Worm (Caenorhabditis elegans): Measurements from ENCODE around the gene C29F9.12.
"Not testable (repeated sequence)": the region's sequence is repeated elsewhere in the genome, so short reads cannot be mapped to it uniquely, and the experiment has no call there.

The C29F9.12 gene

ce11 chrIII:121983-122449 is at the start of gene C29F9.12:
Gene C29F9.12, minus strand, starts transcription at chrIII:122033.
- TF ChIP-seq ref-1 (GFP tag; conservative IDR thresholded peaks at IDR 0.05); cog-1 (tag; optimal IDR thresholded peaks at IDR 0.05); med-1 (GFP tag; optimal IDR thresholded peaks at IDR 0.05; ENCODE audit: insufficient read depth): not testable (repeated sequence)

DNA sequence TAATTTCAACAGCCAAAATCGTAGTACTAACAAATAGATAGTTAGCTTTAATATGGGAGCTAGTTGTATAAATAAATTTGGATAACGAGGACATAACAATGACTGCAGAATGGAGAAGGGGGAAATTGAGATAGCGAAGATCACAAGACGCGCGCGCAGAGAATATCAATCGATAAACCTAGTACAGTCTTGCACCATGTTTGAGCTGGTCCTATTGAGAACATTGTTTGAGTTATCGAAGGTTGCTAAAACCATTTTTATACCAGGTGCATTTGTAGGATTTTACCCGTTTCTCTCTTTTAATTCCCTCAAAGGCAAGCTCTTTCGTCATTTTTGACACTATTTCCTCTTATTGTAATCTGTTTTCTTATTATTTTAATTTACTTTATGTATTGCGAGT is 49.8 kb upstream of the C29F9.12 start, which contains the start of the genes F40G9.9 and F40G9.12:
Gene F40G9.9, minus strand, starts transcription at position 101 of the 400 bp plus-strand sequence.
Gene F40G9.12, plus strand, starts transcription at position 231 of the 400 bp plus-strand sequence.
- TF ChIP-seq med-1 (GFP tag; optimal IDR thresholded peaks at IDR 0.05; ENCODE audit: insufficient read depth), result no peak
- TF ChIP-seq tab-1 (GFP tag; IDR thresholded peaks at IDR 0.05), result no peak
- no peak for TF ChIP-seq ztf-23 (GFP tag; IDR thresholded peaks at IDR 0.05)
- no peak for TF ChIP-seq T22C8.4 (GFP tag; IDR thresholded peaks at IDR 0.05)
- no peak for TF ChIP-seq cog-1 (tag; optimal IDR thresholded peaks at IDR 0.05)
- no peak for TF ChIP-seq ref-1 (GFP tag; conservative IDR thresholded peaks at IDR 0.05)
- TF ChIP-seq flt-1 (GFP tag; IDR thresholded peaks at IDR 0.05), result no peak

DNA sequence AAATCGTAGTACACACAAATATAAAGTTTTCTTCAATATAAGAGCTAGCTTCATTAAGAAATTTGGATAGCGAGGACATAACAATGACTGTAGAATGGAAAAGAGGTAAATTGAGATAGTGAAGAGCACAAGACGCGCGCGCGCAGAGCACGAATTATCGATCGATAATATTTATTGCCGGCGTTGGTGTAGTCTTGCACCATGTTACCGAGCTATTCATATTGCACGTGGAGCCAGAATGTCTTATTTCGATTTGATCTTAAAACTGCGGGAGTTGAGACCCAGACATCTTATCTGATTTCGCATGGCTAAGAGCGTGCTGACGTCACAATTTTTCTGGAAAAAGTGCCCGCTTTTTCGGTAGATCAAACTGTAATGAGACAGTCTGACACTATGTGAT is 47.6 kb upstream of the C29F9.12 start, which contains the start of gene F40G9.18:
Gene F40G9.18, minus strand, starts transcription at position 101 of the 400 bp plus-strand sequence.
- TF ChIP-seq ref-1 (GFP tag; conservative IDR thresholded peaks at IDR 0.05) (no peak), med-1 (GFP tag; optimal IDR thresholded peaks at IDR 0.05; ENCODE audit: insufficient read depth) (no peak), flt-1 (GFP tag; IDR thresholded peaks at IDR 0.05) (no peak), ztf-23 (GFP tag; IDR thresholded peaks at IDR 0.05) (no peak), T22C8.4 (GFP tag; IDR thresholded peaks at IDR 0.05) (no peak), tab-1 (GFP tag; IDR thresholded peaks at IDR 0.05) (no peak), ztf-29 (GFP tag; IDR thresholded peaks at IDR 0.05) (no peak), cog-1 (tag; optimal IDR thresholded peaks at IDR 0.05) (no peak), klf-2 (GFP tag; conservative IDR thresholded peaks at IDR 0.05) (no peak)

DNA sequence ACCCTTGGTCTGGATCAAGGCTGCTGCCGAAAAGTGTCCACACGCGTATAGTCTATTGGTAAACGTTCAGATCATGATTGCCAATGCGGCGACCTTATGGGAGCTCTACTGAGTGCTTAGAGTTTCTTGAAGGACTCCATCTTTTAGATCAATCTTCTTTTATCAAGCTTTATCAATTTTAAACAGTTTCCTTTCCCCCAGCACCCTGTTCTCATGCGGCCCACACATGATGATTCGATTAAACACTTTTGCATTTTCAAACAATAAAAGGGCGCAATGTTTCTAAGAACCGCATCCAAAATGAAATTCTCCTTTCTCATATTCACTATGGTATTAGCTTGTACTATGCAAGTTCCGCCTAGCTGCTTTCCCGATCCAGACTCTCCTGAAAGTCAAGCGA is 43.6 kb upstream of the C29F9.12 start, which contains the start of gene F40G9.7:
Gene F40G9.7, plus strand, starts transcription at position 301 of the 400 bp plus-strand sequence.
- no peak for TF ChIP-seq ref-1 (GFP tag; conservative IDR thresholded peaks at IDR 0.05)
- no peak for TF ChIP-seq cog-1 (tag; optimal IDR thresholded peaks at IDR 0.05)
- TF ChIP-seq T22C8.4 (GFP tag; IDR thresholded peaks at IDR 0.05), result no peak
- no peak for TF ChIP-seq flt-1 (GFP tag; IDR thresholded peaks at IDR 0.05)
- TF ChIP-seq med-1 (GFP tag; optimal IDR thresholded peaks at IDR 0.05; ENCODE audit: insufficient read depth), result no peak
- TF ChIP-seq ztf-23 (GFP tag; IDR thresholded peaks at IDR 0.05), result no peak
- TF ChIP-seq tab-1 (GFP tag; IDR thresholded peaks at IDR 0.05), result no peak
- no peak for TF ChIP-seq klf-2 (GFP tag; conservative IDR thresholded peaks at IDR 0.05)
- TF ChIP-seq ztf-29 (GFP tag; IDR thresholded peaks at IDR 0.05), result no peak

DNA sequence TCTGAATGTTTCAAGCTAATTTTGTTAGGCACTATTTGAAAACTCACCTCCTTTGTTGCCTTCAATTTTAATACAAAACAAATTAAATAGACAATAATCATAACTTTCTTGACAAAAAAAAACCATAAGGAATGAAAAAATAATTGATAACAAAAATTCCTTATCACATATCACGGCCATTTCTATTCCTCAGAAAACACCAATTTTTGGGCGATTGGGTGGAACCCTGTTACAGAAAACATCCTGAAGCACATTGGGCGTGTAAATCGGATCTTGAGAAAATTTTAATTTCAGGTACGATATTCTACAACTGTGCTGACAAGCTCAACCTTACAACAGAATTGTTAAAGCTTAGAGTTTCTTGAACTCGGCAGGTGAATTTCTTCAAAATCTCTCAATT is 42.9 kb upstream of the C29F9.12 start, which contains the start of gene F40G9.8:
Gene F40G9.8, minus strand, starts transcription at position 101 of the 400 bp plus-strand sequence.
- TF ChIP-seq cog-1 (tag; optimal IDR thresholded peaks at IDR 0.05) (no peak), tab-1 (GFP tag; IDR thresholded peaks at IDR 0.05) (no peak), ztf-23 (GFP tag; IDR thresholded peaks at IDR 0.05) (no peak), med-1 (GFP tag; optimal IDR thresholded peaks at IDR 0.05; ENCODE audit: insufficient read depth) (no peak), flt-1 (GFP tag; IDR thresholded peaks at IDR 0.05) (no peak), ref-1 (GFP tag; conservative IDR thresholded peaks at IDR 0.05) (no peak), klf-2 (GFP tag; conservative IDR thresholded peaks at IDR 0.05) (no peak)

DNA sequence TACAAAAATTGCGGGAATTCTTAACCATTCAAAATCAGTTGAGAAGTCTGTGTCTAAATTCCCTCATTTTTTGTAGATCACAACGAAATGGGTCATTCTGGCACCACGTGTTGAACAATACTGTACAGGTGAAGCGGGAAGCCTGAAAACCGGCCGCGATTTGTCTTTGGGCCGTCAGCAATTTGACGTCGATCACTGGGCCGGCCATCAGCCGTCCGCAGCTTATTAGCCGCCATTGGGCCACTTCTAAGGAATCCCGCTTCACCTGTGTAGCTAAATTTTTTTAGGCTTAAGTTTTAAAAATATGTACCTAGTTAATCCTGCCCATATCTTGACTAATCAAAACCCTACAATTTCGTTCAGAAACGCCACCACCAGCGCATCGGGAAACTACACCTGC is 37.8 kb upstream of the C29F9.12 start:
- no peak for TF ChIP-seq T22C8.4 (GFP tag; IDR thresholded peaks at IDR 0.05)
- TF ChIP-seq tab-1 (GFP tag; IDR thresholded peaks at IDR 0.05), result no peak
- no peak for TF ChIP-seq klf-2 (GFP tag; conservative IDR thresholded peaks at IDR 0.05)
- no peak for TF ChIP-seq cog-1 (tag; optimal IDR thresholded peaks at IDR 0.05)
- no peak for TF ChIP-seq ztf-29 (GFP tag; IDR thresholded peaks at IDR 0.05)
- TF ChIP-seq ref-1 (GFP tag; conservative IDR thresholded peaks at IDR 0.05), result no peak
- TF ChIP-seq med-1 (GFP tag; optimal IDR thresholded peaks at IDR 0.05; ENCODE audit: insufficient read depth), result no peak
- no peak for TF ChIP-seq flt-1 (GFP tag; IDR thresholded peaks at IDR 0.05)

DNA sequence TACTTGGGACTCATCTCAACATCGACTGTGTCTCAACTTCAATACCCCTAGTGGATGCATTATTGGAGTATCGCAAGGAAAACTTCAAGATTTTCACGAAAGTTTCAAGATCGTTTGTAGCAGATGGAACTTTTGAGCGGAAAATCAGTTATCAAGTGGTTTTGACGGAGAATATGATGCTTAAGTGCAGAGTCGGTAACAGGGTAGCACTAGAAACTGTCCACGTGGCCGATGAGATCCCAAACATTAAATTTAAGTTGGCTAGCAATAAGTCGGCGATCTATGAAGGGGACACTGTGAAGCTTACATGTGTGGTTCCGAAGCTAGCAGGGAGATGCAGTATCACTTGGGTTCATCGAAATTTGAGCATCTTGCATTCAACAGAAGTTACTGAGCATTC is 37.3 kb upstream of the C29F9.12 start:
- no peak for TF ChIP-seq ztf-23 (GFP tag; IDR thresholded peaks at IDR 0.05)
- TF ChIP-seq klf-2 (GFP tag; conservative IDR thresholded peaks at IDR 0.05), result no peak
- TF ChIP-seq med-1 (GFP tag; optimal IDR thresholded peaks at IDR 0.05; ENCODE audit: insufficient read depth), result no peak
- no peak for TF ChIP-seq T22C8.4 (GFP tag; IDR thresholded peaks at IDR 0.05)
- TF ChIP-seq tab-1 (GFP tag; IDR thresholded peaks at IDR 0.05), result no peak
- no peak for TF ChIP-seq flt-1 (GFP tag; IDR thresholded peaks at IDR 0.05)
- no peak for TF ChIP-seq ztf-29 (GFP tag; IDR thresholded peaks at IDR 0.05)
- no peak for TF ChIP-seq cog-1 (tag; optimal IDR thresholded peaks at IDR 0.05)
- TF ChIP-seq ref-1 (GFP tag; conservative IDR thresholded peaks at IDR 0.05), result no peak

DNA sequence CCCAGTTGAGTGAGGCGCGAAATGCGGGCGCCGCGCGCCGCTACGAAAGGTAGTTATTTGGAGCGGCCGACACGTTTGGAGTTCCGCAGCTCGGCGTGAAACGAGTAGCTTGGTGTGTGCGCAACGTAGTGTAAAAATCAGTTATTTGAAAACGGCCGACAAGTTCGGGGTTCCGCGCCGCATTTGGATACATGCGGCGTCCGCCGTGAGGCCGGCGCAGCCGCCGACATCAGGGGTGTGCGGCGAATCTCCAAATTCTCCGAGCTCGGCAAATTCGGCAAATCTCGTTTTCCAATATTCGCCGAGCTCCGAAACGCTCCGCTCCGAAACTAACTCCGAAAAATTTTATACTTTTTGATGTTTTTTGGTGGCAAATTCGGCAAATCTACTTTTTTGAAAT is 36.1 kb upstream of the C29F9.12 start:
- TF ChIP-seq ztf-29 (GFP tag; IDR thresholded peaks at IDR 0.05), result no peak
- TF ChIP-seq T22C8.4 (GFP tag; IDR thresholded peaks at IDR 0.05), result no peak
- TF ChIP-seq tab-1 (GFP tag; IDR thresholded peaks at IDR 0.05), result no peak
- no peak for TF ChIP-seq ref-1 (GFP tag; conservative IDR thresholded peaks at IDR 0.05)
- TF ChIP-seq cog-1 (tag; optimal IDR thresholded peaks at IDR 0.05), result no peak
- TF ChIP-seq flt-1 (GFP tag; IDR thresholded peaks at IDR 0.05), result no peak
- TF ChIP-seq med-1 (GFP tag; optimal IDR thresholded peaks at IDR 0.05; ENCODE audit: insufficient read depth), result no peak
- TF ChIP-seq ztf-23 (GFP tag; IDR thresholded peaks at IDR 0.05), result no peak
- TF ChIP-seq klf-2 (GFP tag; conservative IDR thresholded peaks at IDR 0.05), result no peak

- TF ChIP-seq cog-1 (tag; optimal IDR thresholded peaks at IDR 0.05), result no peak
- no peak for TF ChIP-seq ref-1 (GFP tag; conservative IDR thresholded peaks at IDR 0.05)
- no peak for TF ChIP-seq ztf-29 (GFP tag; IDR thresholded peaks at IDR 0.05)
- TF ChIP-seq ztf-23 (GFP tag; IDR thresholded peaks at IDR 0.05), result no peak
- no peak for TF ChIP-seq klf-2 (GFP tag; conservative IDR thresholded peaks at IDR 0.05)
- TF ChIP-seq T22C8.4 (GFP tag; IDR thresholded peaks at IDR 0.05), result no peak
- TF ChIP-seq flt-1 (GFP tag; IDR thresholded peaks at IDR 0.05), result no peak
- TF ChIP-seq med-1 (GFP tag; optimal IDR thresholded peaks at IDR 0.05; ENCODE audit: insufficient read depth), result no peak
- no peak for TF ChIP-seq tab-1 (GFP tag; IDR thresholded peaks at IDR 0.05)
Measured at ce11 chrIII:156645-157044, 34.8 kb upstream of the C29F9.12 start, which contains the start of the genes zig-13 and ver-1. Gene zig-13, minus strand, starts transcription at chrIII:156745. Gene ver-1, plus strand, starts transcription at chrIII:156824.

DNA sequence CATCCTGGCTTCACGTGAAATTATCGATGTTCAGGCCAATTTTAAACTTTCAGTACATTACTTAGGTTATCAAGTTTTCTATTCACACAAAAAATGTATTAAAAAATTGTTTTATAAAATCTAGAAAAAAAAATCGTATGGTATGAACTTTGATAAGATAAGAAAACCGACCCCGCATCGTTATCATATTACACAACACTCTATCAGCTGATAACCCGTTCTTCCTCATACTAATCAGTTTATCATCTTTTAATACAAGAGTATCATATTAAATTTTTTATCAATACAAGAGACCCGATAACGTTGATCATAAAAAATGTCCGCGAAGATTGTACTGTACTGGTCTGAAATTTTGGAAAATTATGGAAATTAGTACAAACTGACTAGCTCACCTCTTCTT is 32.3 kb upstream of the C29F9.12 start:
- TF ChIP-seq tab-1 (GFP tag; IDR thresholded peaks at IDR 0.05), result no peak
- TF ChIP-seq ztf-23 (GFP tag; IDR thresholded peaks at IDR 0.05), result no peak
- no peak for TF ChIP-seq flt-1 (GFP tag; IDR thresholded peaks at IDR 0.05)
- TF ChIP-seq ztf-29 (GFP tag; IDR thresholded peaks at IDR 0.05), result no peak
- TF ChIP-seq cog-1 (tag; optimal IDR thresholded peaks at IDR 0.05), result no peak
- TF ChIP-seq T22C8.4 (GFP tag; IDR thresholded peaks at IDR 0.05), result no peak
- no peak for TF ChIP-seq med-1 (GFP tag; optimal IDR thresholded peaks at IDR 0.05; ENCODE audit: insufficient read depth)
- no peak for TF ChIP-seq ref-1 (GFP tag; conservative IDR thresholded peaks at IDR 0.05)
- TF ChIP-seq klf-2 (GFP tag; conservative IDR thresholded peaks at IDR 0.05), result no peak

All from whole organism, midembryonic.